Fruit fly (Drosophila melanogaster): ENCODE measurements around the gene pdgy.

Gene pdgy

dm6 chrX:14950273-14951272 is 2.8 kb downstream of the pdgy start (continued):
- TF ChIP-seq klu (GFP tag; IDR thresholded peaks at IDR 0.05) (peak; percentile 78), ftz-f1 (GFP tag; optimal IDR thresholded peaks at IDR 0.05) (no peak), az2 (GFP tag; optimal IDR thresholded peaks at IDR 0.05) (peak; percentile 94), Aef1 (GFP tag; IDR thresholded peaks at IDR 0.05) (peak; percentile 81), CG16815 (GFP tag; optimal IDR thresholded peaks at IDR 0.05) (peak; percentile 94), fru (optimal IDR thresholded peaks at IDR 0.05) (no peak), CG2889 (GFP tag; IDR thresholded peaks at IDR 0.05) (peak; percentile 57), mld (GFP tag; IDR thresholded peaks at IDR 0.05; ENCODE audit: partially characterized antibody) (no peak), CG10431 (GFP tag; optimal IDR thresholded peaks at IDR 0.05) (peak; percentile 92), crp (GFP tag; optimal IDR thresholded peaks at IDR 0.05) (peak; percentile 14 to 64), CG32772 (GFP tag; IDR thresholded peaks at IDR 0.05) (peak; percentile 90), otp (GFP tag; IDR thresholded peaks at IDR 0.05) (peak; percentile 82), Poxn (GFP tag; IDR thresholded peaks at IDR 0.05) (no peak), sisA (GFP tag; IDR thresholded peaks at IDR 0.05) (peak; percentile 88), hb (GFP tag; IDR thresholded peaks at IDR 0.05; ENCODE audit: partially characterized antibody) (no peak), NfI (GFP tag; optimal IDR thresholded peaks at IDR 0.05) (peak; percentile 89), D19B (GFP tag; optimal IDR thresholded peaks at IDR 0.05) (peak; percentile 67), CG31441 (GFP tag; IDR thresholded peaks at IDR 0.05) (peak; percentile 65), CG17568 (GFP tag; optimal IDR thresholded peaks at IDR 0.05) (peak; percentile 89), HLH3B (GFP tag; IDR thresholded peaks at IDR 0.05) (peak; percentile 91), sob (GFP tag; IDR thresholded peaks at IDR 0.05) (peak; percentile 84), nmo (GFP tag; optimal IDR thresholded peaks at IDR 0.05) (peak; percentile 99), CG15696 (tag; optimal IDR thresholded peaks at IDR 0.05) (peak; percentile 97), Doc2 (GFP tag; IDR thresholded peaks at IDR 0.05) (peak; percentile 36; the same call in 1 of the 2 replicates), Dek (tag; optimal IDR thresholded peaks at IDR 0.05) (peak; percentile 81), CG10543 (GFP tag; optimal IDR thresholded peaks at IDR 0.05) (peak; percentile 77), salm (tag; optimal IDR thresholded peaks at IDR 0.05) (peak; percentile 92), psq (GFP tag; optimal IDR thresholded peaks at IDR 0.05) (peak; percentile 62), Sox100B (GFP tag; optimal IDR thresholded peaks at IDR 0.05) (peak; percentile 98), lmd (GFP tag; IDR thresholded peaks at IDR 0.05) (peak; percentile 93), ash1 (GFP tag; optimal IDR thresholded peaks at IDR 0.05) (no peak), disco-r (GFP tag; optimal IDR thresholded peaks at IDR 0.05) (peak; percentile 68), chif (GFP tag; optimal IDR thresholded peaks at IDR 0.05) (peak; percentile 74 to 94), zen (tag; optimal IDR thresholded peaks at IDR 0.05) (peak; percentile 97), HHEX (GFP tag; optimal IDR thresholded peaks at IDR 0.05) (peak; percentile 84), sens-2 (GFP tag; IDR thresholded peaks at IDR 0.05) (peak; percentile 79), CG2199 (GFP tag; IDR thresholded peaks at IDR 0.05) (no peak), CG17912 (GFP tag; optimal IDR thresholded peaks at IDR 0.05) (peak; percentile 0), CG11696 (GFP tag; IDR thresholded peaks at IDR 0.05) (peak; percentile 58), tx (GFP tag; optimal IDR thresholded peaks at IDR 0.05) (peak; percentile 68), lilli (GFP tag; optimal IDR thresholded peaks at IDR 0.05) (peak; percentile 85), E2f2 (GFP tag; IDR thresholded peaks at IDR 0.05) (peak; percentile 74), NC2β (GFP tag; optimal IDR thresholded peaks at IDR 0.05) (peak; percentile 81), ind (GFP tag; optimal IDR thresholded peaks at IDR 0.05) (peak; percentile 83), lbe (GFP tag; optimal IDR thresholded peaks at IDR 0.05) (peak; percentile 95), Dad (GFP tag; optimal IDR thresholded peaks at IDR 0.05) (peak; percentile 66), ase (GFP tag; IDR thresholded peaks at IDR 0.05) (peak; percentile 74; the same call in 2 of the 3 replicates), cwo (GFP tag; optimal IDR thresholded peaks at IDR 0.05) (peak; percentile 77), dati (GFP tag; IDR thresholded peaks at IDR 0.05) (peak; percentile 19; the same call in 1 of the 2 replicates)

All from whole organism, embryonic.